Fruit fly (Drosophila melanogaster) S2 (cell line): ENCODE data around the gene Cdc7.

Source experiments
- CG8478 ChIP-seq: fragments of >200 bp; optimal IDR thresholded peaks from 2 replicates; lab custom pipeline; 2018
- CTCF ChIP-seq, 2 experiments: fragments of >200 bp; optimal IDR thresholded peaks; 2 replicates each; lab custom pipeline; 2018

dm6 chrX:6661880-6662279 lies 7.5 kb downstream of the Cdc7 start:
- no peak for TF ChIP-seq CTCF (optimal IDR thresholded peaks at IDR 0.05; lab: Kevin White, UChicago)
- TF ChIP-seq CG8478 (lab: Kevin White, UChicago) = no peak
